Fruit fly (Drosophila melanogaster) whole organism, larva: Measurements from ENCODE around the gene Ada2b.

ENCODE experiments used
- noc ChIP-seq: fragments of 200-800 bp; sonication (Bioruptor generic); optimal IDR thresholded peaks from 3 replicates; lab custom pipeline; 2019; ENCODE audit warnings: missing biosample characterization, mild to moderate bottlenecking, missing genetic modification characterization, moderate library complexity

Gene Ada2b

dm6 chr3R:8251532-8251931 lies 11.2 kb upstream of the Ada2b start:
- no peak for TF ChIP-seq noc (tag; lab: Kevin White, UChicago)

dm6 chr3R:8250166-8250733 lies 9.9 kb upstream of the Ada2b start, which contains the start of gene mtg:
mtg (plus strand) TSS chr3R:8250497.
- no peak for TF ChIP-seq noc (tag; lab: Kevin White, UChicago)

dm6 chr3R:8248138-8248537 lies 7.8 kb upstream of the Ada2b start, which contains the start of gene CG15864:
CG15864 (plus strand) TSS chr3R:8248438.
- no peak for TF ChIP-seq noc (tag; lab: Kevin White, UChicago)

dm6 chr3R:8243720-8244119 lies 3.4 kb upstream of the Ada2b start, which contains the start of the genes CG9636, CG18749 and CG33722:
CG9636 (minus strand) TSS chr3R:8243792.
CG18749 (plus strand) TSS chr3R:8244055.
CG33722 (plus strand) TSS chr3R:8244055.
- peak; percentile 74 for TF ChIP-seq noc (tag; lab: Kevin White, UChicago)

dm6 chr3R:8239472-8240301 lies 628 bp downstream of the Ada2b start:
- TF ChIP-seq noc (tag; lab: Kevin White, UChicago): peak; percentile 93

dm6 chr3R:8233864-8234263 lies 6.5 kb downstream of the Ada2b start:
- TF ChIP-seq noc (tag; lab: Kevin White, UChicago): no peak

dm6 chr3R:8233370-8233773 lies 6.9 kb downstream of the Ada2b start, which contains the start of gene PolI:
PolI (plus strand) TSS chr3R:8233507.
- no peak for TF ChIP-seq noc (tag; lab: Kevin White, UChicago)

- TF ChIP-seq noc (tag; lab: Kevin White, UChicago): no peak
These were observed 13.0 kb downstream of the Ada2b start for dm6 chr3R:8227344-8227743.

dm6 chr3R:8225461-8225971 lies 14.8 kb downstream of the Ada2b start:
- TF ChIP-seq noc (tag; lab: Kevin White, UChicago): no peak

dm6 chr3R:8224726-8225460 lies 15.4 kb downstream of the Ada2b start:
- no peak for TF ChIP-seq noc (tag; lab: Kevin White, UChicago)

- TF ChIP-seq noc (tag; lab: Kevin White, UChicago): no peak
These were observed 17.2 kb downstream of the Ada2b start for dm6 chr3R:8223074-8223597.

- no peak for TF ChIP-seq noc (tag; lab: Kevin White, UChicago)
These were observed 20.4 kb downstream of the Ada2b start, which contains the start of gene CG18249 for dm6 chr3R:8219891-8220290. CG18249 (plus strand) TSS chr3R:8220146.

- no peak for TF ChIP-seq noc (tag; lab: Kevin White, UChicago)
These were observed 22.6 kb downstream of the Ada2b start, which contains the start of gene CG7800 for dm6 chr3R:8217727-8218126. CG7800 (plus strand) TSS chr3R:8217957.

- no peak for TF ChIP-seq noc (tag; lab: Kevin White, UChicago)
These were observed 24.7 kb downstream of the Ada2b start for dm6 chr3R:8215528-8216189.

- TF ChIP-seq noc (tag; lab: Kevin White, UChicago): no peak
These were observed 27.7 kb downstream of the Ada2b start for dm6 chr3R:8212594-8212993.
